Worm (Caenorhabditis elegans): Measurements from ENCODE around the gene T07H3.7.

DNA sequence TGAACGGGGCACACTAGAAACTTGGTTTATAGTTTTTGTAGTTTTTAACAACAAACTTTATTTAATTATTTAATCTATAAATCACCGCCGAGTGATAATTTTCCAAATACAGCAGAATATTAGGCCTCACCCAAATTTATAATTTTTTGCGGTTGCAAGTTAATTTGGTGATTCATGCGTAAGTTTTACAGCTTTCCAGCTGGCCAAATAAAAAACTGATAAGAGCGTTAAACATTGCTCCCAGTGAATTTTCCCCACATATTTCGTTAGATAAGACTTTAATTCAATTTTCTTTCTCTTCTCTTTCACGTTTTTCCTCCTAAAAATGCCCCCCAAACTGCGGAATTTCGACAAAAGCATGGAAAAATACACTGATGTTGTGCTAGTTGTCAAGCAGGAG lies 11.8 kb upstream of the T07H3.7 start, which contains the start of gene bath-47:
- TF ChIP-seq scrt-1 (GFP tag; IDR thresholded peaks at IDR 0.05), result no peak
- no peak for TF ChIP-seq tbx-11 (GFP tag; IDR thresholded peaks at IDR 0.05)
- TF ChIP-seq flt-1 (GFP tag; IDR thresholded peaks at IDR 0.05), result no peak
- no peak for TF ChIP-seq F13C5.2 (tag; optimal IDR thresholded peaks at IDR 0.05)
